Fruit fly (Drosophila melanogaster) whole organism, wandering third instar larva: ENCODE measurements around the gene mura.

Experiments
- Abd-B ChIP-seq: fragments of >200 bp; optimal IDR thresholded peaks from 2 replicates; lab custom pipeline; 2017; ENCODE audit warnings: missing biosample characterization, missing genetic modification characterization
- CG32264 ChIP-seq: fragments of 200-800 bp; sonication (Bioruptor generic); optimal IDR thresholded peaks from 2 replicates; lab custom pipeline; 2016; ENCODE audit warnings: missing biosample characterization, missing genetic modification characterization
- CG9705 ChIP-seq: fragments of 200-800 bp; sonication (Bioruptor generic); optimal IDR thresholded peaks from 2 replicates; lab custom pipeline; 2018; ENCODE audit warnings: missing biosample characterization, mild to moderate bottlenecking, missing genetic modification characterization
- CrebA ChIP-seq: fragments of 200-800 bp; sonication (Bioruptor generic); optimal IDR thresholded peaks from 2 replicates; lab custom pipeline; 2016; ENCODE audit warnings: missing biosample characterization, mild to moderate bottlenecking, missing genetic modification characterization, borderline replicate concordance
- Dfd ChIP-seq: fragments of >200 bp; optimal IDR thresholded peaks from 2 replicates; lab custom pipeline; 2017; ENCODE audit warnings: missing biosample characterization, missing genetic modification characterization
- Dif ChIP-seq: fragments of 200-275, 200-300 bp; sonication (Bioruptor generic); optimal IDR thresholded peaks from 2 replicates; lab custom pipeline; 2018; ENCODE audit warnings: missing biosample characterization, missing genetic modification characterization; ENCODE audit not compliant: partially characterized antibody
- GATAd ChIP-seq: sonication (Bioruptor generic); optimal IDR thresholded peaks from 2 replicates; lab custom pipeline; 2016; ENCODE audit warnings: missing biosample characterization, missing genetic modification characterization
- HLH106 ChIP-seq: fragments of 200-800 bp; optimal IDR thresholded peaks from 3 replicates; lab custom pipeline; 2019; ENCODE audit warnings: missing biosample characterization, mild to moderate bottlenecking, missing genetic modification characterization, moderate library complexity
- Hnf4 ChIP-seq: fragments of 200-800 bp; sonication (Bioruptor generic); optimal IDR thresholded peaks from 2 replicates; lab custom pipeline; 2016; ENCODE audit warnings: missing biosample characterization, mild to moderate bottlenecking, missing genetic modification characterization
- Hr78 ChIP-seq: fragments of >200 bp; optimal IDR thresholded peaks from 2 replicates; lab custom pipeline; 2017; ENCODE audit warnings: missing biosample characterization, missing genetic modification characterization
- Hr83 ChIP-seq: fragments of 200-300 bp; sonication (Bioruptor generic); optimal IDR thresholded peaks from 2 replicates; lab custom pipeline; 2016; ENCODE audit warnings: missing biosample characterization, mild to moderate bottlenecking, missing genetic modification characterization, moderate library complexity; ENCODE audit not compliant: poor library complexity, severe bottlenecking
- Jra ChIP-seq: sonication (Bioruptor generic); optimal IDR thresholded peaks from 2 replicates; lab custom pipeline; 2016; ENCODE audit warnings: missing biosample characterization, missing genetic modification characterization
- Mio ChIP-seq: sonication (Bioruptor generic); optimal IDR thresholded peaks from 2 replicates; lab custom pipeline; 2016; ENCODE audit warnings: missing biosample characterization, missing genetic modification characterization
- Myc ChIP-seq: fragments of >200 bp; optimal IDR thresholded peaks from 2 replicates; lab custom pipeline; 2017
- N ChIP-seq: fragments of >200 bp; optimal IDR thresholded peaks from 2 replicates; lab custom pipeline; 2018; ENCODE audit warnings: missing biosample characterization, missing external identifiers, missing genetic modification characterization
- OdsH ChIP-seq: fragments of 200-800 bp; sonication (Bioruptor generic); optimal IDR thresholded peaks from 2 replicates; lab custom pipeline; 2016; ENCODE audit warnings: missing biosample characterization, mild to moderate bottlenecking, missing genetic modification characterization
- Rel ChIP-seq, 2 experiments: fragments of 200-800 bp; sonication (Bioruptor generic) in 1 of 2; optimal IDR thresholded peaks; 2 replicates in 1 of 2; 3 replicates in 1 of 2; lab custom pipeline; 2016 to 2019; ENCODE audit warnings: mild to moderate bottlenecking in 2 of 2, missing biosample characterization in 2 of 2, missing genetic modification characterization in 2 of 2, moderate library complexity in 1 of 2
- Sp1 ChIP-seq: fragments of 200-800 bp; sonication (Bioruptor generic); optimal IDR thresholded peaks from 3 replicates; lab custom pipeline; 2019; ENCODE audit warnings: missing biosample characterization, mild to moderate bottlenecking, missing genetic modification characterization, moderate library complexity
- Vsx2 ChIP-seq: fragments of 200-300, 225-300 bp; sonication (Bioruptor generic); optimal IDR thresholded peaks from 2 replicates; lab custom pipeline; 2018; ENCODE audit warnings: missing biosample characterization, missing genetic modification characterization; ENCODE audit not compliant: partially characterized antibody
- br ChIP-seq: fragments of 200-800 bp; sonication (Bioruptor generic); optimal IDR thresholded peaks from 2 replicates; lab custom pipeline; 2016; ENCODE audit warnings: missing biosample characterization, missing genetic modification characterization
- brk ChIP-seq: fragments of 200-800 bp; sonication (Bioruptor generic); optimal IDR thresholded peaks from 2 replicates; lab custom pipeline; 2016; ENCODE audit warnings: missing biosample characterization, mild to moderate bottlenecking, missing genetic modification characterization
- dl ChIP-seq, 2 experiments: fragments of 175-275, 200-275 bp in 1 of 2; fragments of 200-275 bp in 1 of 2; sonication (Bioruptor generic); optimal IDR thresholded peaks; lab custom pipeline; 2018; ENCODE audit warnings: mild to moderate bottlenecking in 2 of 2, missing biosample characterization in 2 of 2, missing genetic modification characterization in 2 of 2, moderate library complexity in 2 of 2; ENCODE audit not compliant: partially characterized antibody in 2 of 2, insufficient read depth in 1 of 2
- dmrt93B ChIP-seq: fragments of 200-800 bp; sonication (Bioruptor generic); optimal IDR thresholded peaks from 2 replicates; lab custom pipeline; 2018; ENCODE audit warnings: missing biosample characterization, mild to moderate bottlenecking, missing genetic modification characterization
- dsf ChIP-seq: sonication (Bioruptor generic); optimal IDR thresholded peaks from 2 replicates; lab custom pipeline; 2016; ENCODE audit warnings: missing biosample characterization, missing genetic modification characterization, borderline replicate concordance
- ey ChIP-seq: fragments of 200-800 bp; sonication (Bioruptor generic); optimal IDR thresholded peaks from 2 replicates; lab custom pipeline; 2016; ENCODE audit warnings: missing biosample characterization, missing genetic modification characterization
- foxo ChIP-seq, 2 experiments: fragments of 200-800 bp; sonication (Bioruptor generic); optimal IDR thresholded peaks; 2 replicates in 1 of 2; 3 replicates in 1 of 2; lab custom pipeline; 2016 to 2017; ENCODE audit warnings: missing biosample characterization in 2 of 2, missing genetic modification characterization in 2 of 2
- fru ChIP-seq: fragments of 200-800 bp; sonication (Bioruptor generic); optimal IDR thresholded peaks from 3 replicates; lab custom pipeline; 2016; ENCODE audit warnings: missing biosample characterization, mild to moderate bottlenecking, missing genetic modification characterization
- h ChIP-seq: fragments of 200-800 bp; sonication (Bioruptor generic); optimal IDR thresholded peaks from 3 replicates; lab custom pipeline; 2016; ENCODE audit warnings: missing biosample characterization, mild to moderate bottlenecking, missing genetic modification characterization
- jim ChIP-seq: fragments of 175-275, 200-325 bp; sonication (Bioruptor generic); optimal IDR thresholded peaks from 2 replicates; lab custom pipeline; 2016; ENCODE audit warnings: missing biosample characterization, mild to moderate bottlenecking, missing genetic modification characterization
- lola ChIP-seq: fragments of >200 bp; optimal IDR thresholded peaks from 2 replicates; lab custom pipeline; 2017; ENCODE audit warnings: missing biosample characterization, missing genetic modification characterization
- pan ChIP-seq: fragments of >200 bp; optimal IDR thresholded peaks from 2 replicates; lab custom pipeline; 2017
- psq ChIP-seq: fragments of 200-800 bp; sonication (Bioruptor generic); optimal IDR thresholded peaks from 3 replicates; lab custom pipeline; 2017; ENCODE audit warnings: missing biosample characterization, mild to moderate bottlenecking, missing genetic modification characterization, moderate library complexity
- rgr ChIP-seq: fragments of 200-800 bp; sonication (Bioruptor generic); optimal IDR thresholded peaks from 3 replicates; lab custom pipeline; 2016; ENCODE audit warnings: missing biosample characterization, mild to moderate bottlenecking, missing genetic modification characterization
- sv ChIP-seq: fragments of 200-800 bp; sonication (Bioruptor generic); optimal IDR thresholded peaks from 3 replicates; lab custom pipeline; 2016; ENCODE audit warnings: missing biosample characterization, missing genetic modification characterization
- tai ChIP-seq: sonication (Bioruptor generic); optimal IDR thresholded peaks from 2 replicates; lab custom pipeline; 2016; ENCODE audit warnings: missing biosample characterization, missing genetic modification characterization
- usp ChIP-seq: fragments of >200 bp; optimal IDR thresholded peaks from 2 replicates; lab custom pipeline; 2017; ENCODE audit warnings: missing biosample characterization, missing genetic modification characterization
- woc ChIP-seq: sonication (Bioruptor generic); optimal IDR thresholded peaks from 2 replicates; lab custom pipeline; 2016; ENCODE audit warnings: missing biosample characterization, mild to moderate bottlenecking, missing genetic modification characterization

mura gene

dm6 chr3R:9504355-9504754 is 47.3 kb downstream of the mura start, which contains the start of gene CG8149:
Gene CG8149 (plus strand): TSS chr3R:9504656.
- TF ChIP-seq brk (GFP tag; lab: Kevin White, UChicago) (peak; percentile 4), woc (GFP tag; lab: Kevin White, UChicago) (peak; percentile 30), Jra (GFP tag; lab: Kevin White, UChicago) (peak; percentile 77), h (GFP tag; lab: Kevin White, UChicago) (peak; percentile 51), Myc (lab: Kevin White, UChicago) (no peak), pan (lab: Kevin White, UChicago) (no peak), Hnf4 (GFP tag; lab: Kevin White, UChicago) (peak; percentile 18), N (GFP tag; lab: Kevin White, UChicago) (no peak), Rel (GFP tag; optimal IDR thresholded peaks at IDR 0.05; lab: Kevin White, UChicago) (no peak), Rel (tag; optimal IDR thresholded peaks at IDR 0.05; lab: Kevin White, UChicago) (peak; percentile 24), tai (GFP tag; lab: Kevin White, UChicago) (peak; percentile 71), psq (GFP tag; lab: Kevin White, UChicago) (peak; percentile 14), Abd-B (GFP tag; lab: Kevin White, UChicago) (no peak), Dif (GFP tag; lab: Kevin White, UChicago) (peak; percentile 29), fru (GFP tag; lab: Kevin White, UChicago) (peak; percentile 75), Hr83 (GFP tag; lab: Kevin White, UChicago) (peak; percentile 36), Sp1 (GFP tag; lab: Kevin White, UChicago) (peak; percentile 8), OdsH (peak; percentile 9), Vsx2 (GFP tag; lab: Kevin White, UChicago) (no peak)

DNA sequence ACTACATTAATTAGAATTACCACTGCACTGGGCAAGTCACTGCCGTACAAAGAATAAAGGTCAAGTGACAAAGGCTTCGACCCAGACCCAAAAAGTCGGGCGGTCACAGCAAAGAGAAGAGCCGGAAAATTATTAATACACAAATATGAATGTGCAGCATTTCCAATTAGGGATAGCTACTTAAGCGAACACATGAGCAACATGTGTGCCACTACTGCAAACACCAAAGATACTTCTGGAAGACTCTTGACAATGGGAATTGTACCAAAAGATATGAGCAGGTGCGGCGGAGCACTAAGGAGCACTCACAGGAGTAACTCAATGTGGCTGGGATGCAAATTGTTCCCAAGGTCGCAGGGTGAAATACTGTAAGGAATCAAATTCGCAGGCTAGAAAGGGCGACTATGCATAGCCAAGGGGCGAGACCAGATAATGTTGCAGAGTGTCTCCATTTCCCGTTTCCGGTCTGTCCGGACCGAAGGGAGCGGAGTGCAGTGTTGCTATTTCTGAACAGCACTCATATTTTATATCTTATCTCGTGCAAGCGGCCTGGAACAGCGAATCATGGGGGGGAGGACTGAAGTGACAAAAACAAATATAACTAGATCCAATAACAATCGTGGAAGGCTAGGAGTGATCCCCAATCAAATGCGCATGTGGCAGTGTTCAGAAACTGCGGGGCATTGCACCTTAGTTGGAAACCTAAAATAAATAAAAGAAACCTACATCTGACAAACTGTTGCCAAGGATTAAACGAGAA is 48.1 kb downstream of the mura start:
- TF ChIP-seq usp (no peak), pan (lab: Kevin White, UChicago) (no peak), N (GFP tag; lab: Kevin White, UChicago) (no peak), jim (GFP tag; lab: Kevin White, UChicago) (no peak), dmrt93B (GFP tag; lab: Kevin White, UChicago) (no peak), Dfd (GFP tag; lab: Kevin White, UChicago) (no peak), Myc (lab: Kevin White, UChicago) (no peak), sv (no peak), brk (GFP tag; lab: Kevin White, UChicago) (no peak), h (GFP tag; lab: Kevin White, UChicago) (peak; percentile 39), Rel (GFP tag; optimal IDR thresholded peaks at IDR 0.05; lab: Kevin White, UChicago) (no peak), Rel (tag; optimal IDR thresholded peaks at IDR 0.05; lab: Kevin White, UChicago) (peak; percentile 65), Hr83 (GFP tag; lab: Kevin White, UChicago) (no peak), Jra (GFP tag; lab: Kevin White, UChicago) (no peak), lola (GFP tag; lab: Kevin White, UChicago) (no peak), br (GFP tag; lab: Kevin White, UChicago) (peak; percentile 14), Vsx2 (GFP tag; lab: Kevin White, UChicago) (no peak), Hr78 (no peak), GATAd (GFP tag; lab: Kevin White, UChicago) (no peak), CrebA (GFP tag; lab: Kevin White, UChicago) (no peak), dl (GFP tag; optimal IDR thresholded peaks at IDR 0.05; lab: Kevin White, UChicago; ENCODE audit: insufficient read depth in 1 of 2, partially characterized antibody in 2 of 2) (no peak), Sp1 (GFP tag; lab: Kevin White, UChicago) (no peak)

DNA sequence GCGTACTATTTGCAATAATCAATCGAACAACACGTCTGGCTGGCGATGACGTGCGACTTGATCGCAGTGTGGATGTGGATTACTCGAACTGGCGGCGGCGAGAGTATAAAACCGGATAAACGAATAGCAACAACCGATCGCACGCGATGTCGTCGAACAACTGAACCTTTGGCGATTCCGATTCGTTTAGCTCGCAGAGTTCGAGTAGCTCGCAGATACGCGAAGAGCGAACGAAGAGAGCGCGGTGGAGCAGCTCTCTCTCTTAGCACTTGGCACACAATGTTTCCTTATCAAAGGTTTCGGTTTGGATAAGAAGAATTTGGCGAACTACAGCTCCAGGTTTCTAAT is 49.2 kb downstream of the mura start, which contains the start of gene RhoL:
Gene RhoL (minus strand): TSS at position 166 of the 348 bp plus-strand sequence.
- TF ChIP-seq pan (lab: Kevin White, UChicago) (no peak), dmrt93B (GFP tag; lab: Kevin White, UChicago) (no peak), N (GFP tag; lab: Kevin White, UChicago) (no peak), Abd-B (GFP tag; lab: Kevin White, UChicago) (no peak), HLH106 (tag; lab: Kevin White, UChicago) (no peak), brk (GFP tag; lab: Kevin White, UChicago) (no peak), usp (no peak), fru (GFP tag; lab: Kevin White, UChicago) (no peak), psq (GFP tag; lab: Kevin White, UChicago) (no peak), Jra (GFP tag; lab: Kevin White, UChicago) (peak; percentile 59), Rel (GFP tag; optimal IDR thresholded peaks at IDR 0.05; lab: Kevin White, UChicago) (peak; percentile 56), Rel (tag; optimal IDR thresholded peaks at IDR 0.05; lab: Kevin White, UChicago) (peak; percentile 66), Mio (GFP tag; lab: Kevin White, UChicago) (no peak), rgr (GFP tag; lab: Kevin White, UChicago) (peak; percentile 37), tai (GFP tag; lab: Kevin White, UChicago) (peak; percentile 8), br (GFP tag; lab: Kevin White, UChicago) (peak; percentile 48), OdsH (peak; percentile 49), Vsx2 (GFP tag; lab: Kevin White, UChicago) (peak; percentile 49), Sp1 (GFP tag; lab: Kevin White, UChicago) (peak; percentile 58), CrebA (GFP tag; lab: Kevin White, UChicago) (no peak), woc (GFP tag; lab: Kevin White, UChicago) (no peak), ey (GFP tag; lab: Kevin White, UChicago) (no peak), dl (GFP tag; optimal IDR thresholded peaks at IDR 0.05; lab: Kevin White, UChicago; ENCODE audit: insufficient read depth in 1 of 2, partially characterized antibody in 2 of 2) (peak; percentile 82 to 89), Dfd (GFP tag; lab: Kevin White, UChicago) (no peak), Dif (GFP tag; lab: Kevin White, UChicago) (peak; percentile 91), foxo (GFP tag; optimal IDR thresholded peaks at IDR 0.05; lab: Kevin White, UChicago) (peak in 1 of 2 experiments; percentile 3), Hr83 (GFP tag; lab: Kevin White, UChicago) (peak; percentile 84), CG9705 (GFP tag; lab: Kevin White, UChicago) (no peak), CG32264 (GFP tag; lab: Kevin White, UChicago) (no peak), dsf (no peak), lola (GFP tag; lab: Kevin White, UChicago) (no peak), Hnf4 (GFP tag; lab: Kevin White, UChicago) (peak; percentile 54), h (GFP tag; lab: Kevin White, UChicago) (peak; percentile 76)
